Fruit fly (Drosophila melanogaster) whole organism: ENCODE data around the gene CG9541.

Experiments used
- Dll ChIP-seq: fragments of >200 bp; optimal IDR thresholded peaks from 2 replicates; lab custom pipeline; 2017
- usp ChIP-seq: fragments of >200 bp; optimal IDR thresholded peaks from 2 replicates; lab custom pipeline; 2017; ENCODE audit warnings: missing biosample characterization, missing genetic modification characterization, mixed read lengths

dm6 chr2L:8956336-8956726 is 18.9 kb downstream of the CG9541 start:
- TF ChIP-seq usp, result no peak
- no peak for TF ChIP-seq Dll
